Worm (Caenorhabditis elegans) whole organism, L2 larva: ENCODE results near the gene F13E9.11.
A peak's percentile ranks its signal among the peaks of the same experiment; 100 is the strongest.

ENCODE experiments used
- R02D3.7 ChIP-seq: fragments of 150-350 bp; optimal IDR thresholded peaks from 2 replicates; lab custom pipeline; 2014; ENCODE audit warnings: missing biosample characterization, missing genetic modification characterization
- aly-2 ChIP-seq: fragments of 150-350 bp; optimal IDR thresholded peaks from 2 replicates; lab custom pipeline; 2014; ENCODE audit warnings: missing biosample characterization, missing genetic modification characterization
- blmp-1 ChIP-seq: sonication (generic microtip); optimal IDR thresholded peaks from 2 replicates; lab custom pipeline; 2017; ENCODE audit warnings: missing genetic modification characterization, mild to moderate bottlenecking, missing compliant biosample characterization, antibody characterized with exemption, moderate library complexity; ENCODE audit not compliant: insufficient read depth
- ceh-16 ChIP-seq: fragments of 150-350 bp; optimal IDR thresholded peaks from 2 replicates; lab custom pipeline; 2014; ENCODE audit warnings: missing biosample characterization, missing genetic modification characterization
- ceh-82 ChIP-seq: fragments of 150-350 bp; optimal IDR thresholded peaks from 2 replicates; lab custom pipeline; 2014; ENCODE audit warnings: missing biosample characterization, missing genetic modification characterization
- egl-27 ChIP-seq: sonication (generic microtip); optimal IDR thresholded peaks from 3 replicates; lab custom pipeline; 2017; ENCODE audit warnings: missing biosample characterization, missing genetic modification reagents, missing genetic modification characterization
- nhr-10 ChIP-seq: sonication (generic microtip); optimal IDR thresholded peaks from 2 replicates; lab custom pipeline; 2017; ENCODE audit warnings: missing biosample characterization, missing genetic modification characterization
- nhr-12 ChIP-seq: fragments of 150-350 bp; optimal IDR thresholded peaks from 2 replicates; lab custom pipeline; 2014; ENCODE audit warnings: missing biosample characterization, missing genetic modification characterization
- nhr-25 ChIP-seq: fragments of 150-350 bp; sonication (generic microtip); optimal IDR thresholded peaks from 3 replicates; lab custom pipeline; 2014; ENCODE audit warnings: missing biosample characterization, missing genetic modification characterization
- nhr-77 ChIP-seq: fragments of 150-350 bp; optimal IDR thresholded peaks from 2 replicates; lab custom pipeline; 2014; ENCODE audit warnings: missing biosample characterization, missing genetic modification characterization
- peb-1 ChIP-seq: fragments of 150-350 bp; optimal IDR thresholded peaks from 2 replicates; lab custom pipeline; 2014; ENCODE audit warnings: missing biosample characterization, missing genetic modification characterization
- sem-4 ChIP-seq: fragments of 150-350 bp; optimal IDR thresholded peaks from 2 replicates; lab custom pipeline; 2014; ENCODE audit warnings: missing biosample characterization, missing genetic modification reagents, missing genetic modification characterization
- snpc-4 ChIP-seq: fragments of 150-350 bp; optimal IDR thresholded peaks from 2 replicates; lab custom pipeline; 2014; ENCODE audit warnings: missing biosample characterization, missing genetic modification characterization
- unc-39 ChIP-seq: fragments of 150-350 bp; optimal IDR thresholded peaks from 2 replicates; lab custom pipeline; 2014; ENCODE audit warnings: missing biosample characterization, missing genetic modification characterization
- unc-55 ChIP-seq: fragments of 150-350 bp; sonication (generic microtip); optimal IDR thresholded peaks from 3 replicates; lab custom pipeline; 2014; ENCODE audit warnings: missing biosample characterization, missing genetic modification reagents, missing genetic modification characterization

F13E9.11 gene

DNA sequence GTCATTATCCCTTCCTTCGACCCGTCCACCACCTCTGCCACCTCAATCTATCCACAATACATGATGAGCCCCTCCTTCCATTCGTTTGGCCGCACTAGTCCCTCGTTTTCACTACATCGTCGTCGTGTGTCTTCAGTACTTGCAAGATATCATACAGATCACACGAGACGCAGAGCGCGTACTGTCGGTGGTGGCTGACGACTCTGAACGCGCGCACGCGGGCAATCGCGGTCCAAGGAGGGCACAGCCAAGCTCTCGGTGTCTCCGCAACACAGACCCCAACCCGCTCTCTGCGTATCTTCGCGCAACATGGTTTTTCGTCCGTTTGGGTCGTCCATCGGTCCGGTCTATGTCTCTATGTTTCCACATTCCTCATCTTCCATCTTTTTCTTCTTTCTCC, 51.9 kb downstream of the F13E9.11 start (continued):
- no peak for TF ChIP-seq R02D3.7
- TF ChIP-seq aly-2 (tag; lab: Kevin White, UChicago) = no peak
- TF ChIP-seq peb-1 (tag; lab: Kevin White, UChicago) = peak; percentile 91
- TF ChIP-seq ceh-16 (tag; lab: Kevin White, UChicago) = no peak
- TF ChIP-seq blmp-1 (tag; lab: Kevin White, UChicago) = peak; percentile 66
- TF ChIP-seq snpc-4 (tag; lab: Kevin White, UChicago) = no peak
- no peak for TF ChIP-seq ceh-82 (tag; lab: Kevin White, UChicago)
- no peak for TF ChIP-seq sem-4 (tag; lab: Kevin White, UChicago)
- TF ChIP-seq egl-27 (tag; lab: Kevin White, UChicago) = no peak

DNA sequence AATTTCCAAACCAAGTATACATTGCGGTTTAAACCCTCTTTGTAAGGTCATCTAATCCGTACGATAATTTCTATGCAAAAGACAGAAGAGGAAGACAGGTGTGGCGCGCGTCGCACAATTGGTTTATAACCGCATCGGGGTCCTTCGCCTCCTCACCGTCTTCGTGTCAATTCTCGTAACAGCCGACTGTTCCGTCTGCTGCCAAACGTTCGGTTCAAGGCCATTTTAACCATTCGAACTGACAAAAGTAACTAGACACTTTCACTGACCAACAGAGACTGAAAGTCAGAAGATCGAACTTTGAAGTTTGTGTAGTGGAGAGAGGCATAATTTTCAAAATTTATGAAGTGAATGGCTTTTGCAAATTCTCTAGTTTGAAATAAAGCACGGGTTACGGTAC, 53.0 kb downstream of the F13E9.11 start:
- TF ChIP-seq unc-55 (no peak), nhr-10 (tag; lab: Kevin White, UChicago) (no peak), unc-39 (tag; lab: Kevin White, UChicago) (no peak), snpc-4 (tag; lab: Kevin White, UChicago) (no peak), nhr-77 (tag; lab: Kevin White, UChicago) (no peak), nhr-12 (no peak), ceh-82 (tag; lab: Kevin White, UChicago) (no peak), blmp-1 (tag; lab: Kevin White, UChicago) (peak; percentile 84), nhr-25 (peak; percentile 57)
